Fruit fly (Drosophila melanogaster) whole organism, embryonic: ENCODE data around the gene Pgant7.
A peak's percentile ranks its signal among the peaks of the same experiment; 100 is the strongest.

Source experiments
- B-H1 ChIP-seq: fragments of 200-800 bp; sonication (Bioruptor generic); IDR thresholded peaks from 3 replicates; pipeline ENCODE4 v1.3.6; 2022; ENCODE audit warnings: missing biosample characterization, missing genetic modification characterization
- Blimp-1 ChIP-seq: fragments of 200-800 bp; sonication (Bioruptor generic); optimal IDR thresholded peaks from 3 replicates; lab custom pipeline; 2018; ENCODE audit warnings: missing biosample characterization, missing genetic modification characterization, mild to moderate bottlenecking, moderate library complexity, missing genetic modification reagents
- Bteb2 ChIP-seq: fragments of 200-800 bp; sonication (Bioruptor generic); optimal IDR thresholded peaks from 2 replicates; lab custom pipeline; 2016; ENCODE audit warnings: missing biosample characterization, missing genetic modification characterization
- CG10565 ChIP-seq: fragments of 200-800 bp; sonication (Bioruptor generic); optimal IDR thresholded peaks from 3 replicates; lab custom pipeline; 2016; ENCODE audit warnings: missing biosample characterization, mild to moderate bottlenecking, missing genetic modification characterization
- CG11504 ChIP-seq: fragments of 200-800 bp; sonication (Bioruptor generic); optimal IDR thresholded peaks from 3 replicates; lab custom pipeline; 2019; ENCODE audit warnings: missing biosample characterization, mild to moderate bottlenecking, missing genetic modification characterization, moderate library complexity
- CG11696 ChIP-seq: fragments of 200-800 bp; sonication (Bioruptor generic); IDR thresholded peaks from 2 replicates; pipeline ENCODE4 v1.3.6; 2022; ENCODE audit warnings: missing biosample characterization, missing genetic modification characterization
- CG12236 ChIP-seq: fragments of 200-800 bp; sonication (Bioruptor generic); optimal IDR thresholded peaks from 2 replicates; lab custom pipeline; 2016; ENCODE audit warnings: missing biosample characterization, missing genetic modification characterization
- CG12391 ChIP-seq: fragments of 200-800 bp; sonication (Bioruptor generic); optimal IDR thresholded peaks from 3 replicates; lab custom pipeline; 2018; ENCODE audit warnings: missing biosample characterization, mild to moderate bottlenecking, missing genetic modification characterization, moderate library complexity
- CG13296 ChIP-seq: fragments of 200-800 bp; sonication (Bioruptor generic); optimal IDR thresholded peaks from 3 replicates; lab custom pipeline; 2018; ENCODE audit warnings: missing biosample characterization, mild to moderate bottlenecking, missing genetic modification characterization
- CG13424 ChIP-seq: fragments of 200-800 bp; sonication (Bioruptor generic); optimal IDR thresholded peaks from 2 replicates; lab custom pipeline; 2019; ENCODE audit warnings: missing biosample characterization, mild to moderate bottlenecking, missing genetic modification characterization, moderate library complexity
- CG2129 ChIP-seq: fragments of 200-800 bp; sonication (Bioruptor generic); IDR thresholded peaks from 2 replicates; pipeline ENCODE4 v1.3.6; 2022; ENCODE audit warnings: missing biosample characterization, missing genetic modification characterization; ENCODE audit not compliant: partially characterized antibody
- CG32767 ChIP-seq: fragments of 200-800 bp; sonication (Bioruptor generic); IDR thresholded peaks from 2 replicates; pipeline ENCODE4 v1.3.6; 2022; ENCODE audit warnings: missing biosample characterization, missing genetic modification characterization
- CG3726 ChIP-seq: fragments of 200-800 bp; sonication (Bioruptor generic); IDR thresholded peaks from 3 replicates; pipeline ENCODE4, ENCODE4 v1.3.6; 2022; ENCODE audit warnings: missing biosample characterization, missing genetic modification characterization
- CG5245 ChIP-seq: fragments of 200-800 bp; sonication (Bioruptor generic); optimal IDR thresholded peaks from 3 replicates; lab custom pipeline; 2016; ENCODE audit warnings: missing biosample characterization, missing genetic modification characterization
- CG6791 ChIP-seq: fragments of 200-800 bp; sonication (Bioruptor generic); IDR thresholded peaks from 3 replicates; pipeline ENCODE4 v1.3.6; 2022; ENCODE audit warnings: missing biosample characterization, missing genetic modification characterization; ENCODE audit not compliant: partially characterized antibody
- CG7556 ChIP-seq: fragments of 200-800 bp; sonication (Bioruptor generic); optimal IDR thresholded peaks from 2 replicates; lab custom pipeline; 2017; ENCODE audit warnings: missing biosample characterization, mild to moderate bottlenecking, missing genetic modification characterization
- CG8281 ChIP-seq: fragments of 200-800 bp; sonication (Bioruptor generic); optimal IDR thresholded peaks from 2 replicates; lab custom pipeline; 2018; ENCODE audit warnings: missing biosample characterization, mild to moderate bottlenecking, missing genetic modification characterization, moderate library complexity
- CG9727 ChIP-seq: fragments of 200-800 bp; sonication (Bioruptor generic); optimal IDR thresholded peaks from 3 replicates; lab custom pipeline; 2017; ENCODE audit warnings: missing biosample characterization, mild to moderate bottlenecking, missing genetic modification characterization
- D19A ChIP-seq: fragments of 200-800 bp; optimal IDR thresholded peaks from 3 replicates; lab custom pipeline; 2019; ENCODE audit warnings: missing biosample characterization, mild to moderate bottlenecking, missing genetic modification characterization, moderate library complexity
- Elba2 ChIP-seq: fragments of 200-800 bp; sonication (Bioruptor generic); optimal IDR thresholded peaks from 3 replicates; lab custom pipeline; 2016; ENCODE audit warnings: missing biosample characterization, missing genetic modification characterization
- H2.0 ChIP-seq: fragments of 200-800 bp; sonication (Bioruptor generic); IDR thresholded peaks from 2 replicates; pipeline ENCODE4 v1.3.6; 2022; ENCODE audit warnings: missing biosample characterization, missing genetic modification characterization
- Lhr ChIP-seq: fragments of 200-800 bp; sonication (Bioruptor generic); optimal IDR thresholded peaks from 3 replicates; lab custom pipeline; 2017; ENCODE audit warnings: mild to moderate bottlenecking, missing biosample characterization, missing genetic modification reagents, missing genetic modification characterization
- Med ChIP-seq: fragments of 200-800 bp; sonication (Bioruptor generic); peaks from one replicate; lab custom pipeline; 2016; ENCODE audit warnings: missing biosample characterization, missing genetic modification characterization, mild to moderate bottlenecking, inconsistent platforms, moderate library complexity
- Mes4 ChIP-seq: fragments of 200-800 bp; sonication (Bioruptor generic); optimal IDR thresholded peaks from 2 replicates; lab custom pipeline; 2016; ENCODE audit warnings: missing biosample characterization, missing genetic modification characterization
- PHDP ChIP-seq: fragments of 200-800 bp; sonication (Bioruptor generic); optimal IDR thresholded peaks from 3 replicates; lab custom pipeline; 2018; ENCODE audit warnings: missing biosample characterization, mild to moderate bottlenecking, missing genetic modification characterization, moderate library complexity
- Rx ChIP-seq: fragments of 200-800 bp; sonication (Bioruptor generic); IDR thresholded peaks from 2 replicates; pipeline ENCODE4 v1.3.6; 2022; ENCODE audit warnings: missing biosample characterization, missing genetic modification characterization
- Side ChIP-seq: fragments of 200-800 bp; sonication (Bioruptor generic); optimal IDR thresholded peaks from 2 replicates; lab custom pipeline; 2016; ENCODE audit warnings: missing biosample characterization, missing genetic modification characterization
- TFAM ChIP-seq: fragments of 200-800 bp; sonication (Bioruptor generic); optimal IDR thresholded peaks from 2 replicates; lab custom pipeline; 2017; ENCODE audit warnings: missing biosample characterization, missing genetic modification characterization, inconsistent platforms
- Trl ChIP-seq, 3 experiments: fragments of >200 bp in 2 of 3; fragments of 200-800 bp in 1 of 3; sonication (Bioruptor generic) in 1 of 3; optimal IDR thresholded peaks; 2 replicates in 1 of 3; 3 replicates in 2 of 3; lab custom pipeline; 2016 to 2017; ENCODE audit warnings: missing biosample characterization in 1 of 3, missing genetic modification characterization in 1 of 3
- bsh ChIP-seq, 2 experiments: fragments of 200-800 bp; sonication (Bioruptor generic); optimal IDR thresholded peaks; 2 replicates each; lab custom pipeline; 2017 to 2018; ENCODE audit warnings: mild to moderate bottlenecking in 2 of 2, missing biosample characterization in 2 of 2, missing genetic modification characterization in 2 of 2, moderate library complexity in 1 of 2
- crol ChIP-seq: fragments of 200-800 bp; sonication (Bioruptor generic); IDR thresholded peaks from 2 replicates; pipeline ENCODE4 v1.3.6; 2022; ENCODE audit warnings: missing biosample characterization, missing genetic modification characterization
- dimm ChIP-seq: fragments of 200-800 bp; sonication (Bioruptor generic); IDR thresholded peaks from 2 replicates; pipeline ENCODE4 v1.3.6; 2022; ENCODE audit warnings: missing biosample characterization, missing genetic modification characterization
- dmrt11E ChIP-seq: fragments of 200-800 bp; sonication (Bioruptor generic); optimal IDR thresholded peaks from 3 replicates; lab custom pipeline; 2018; ENCODE audit warnings: missing biosample characterization, mild to moderate bottlenecking, missing genetic modification characterization, moderate library complexity
- emc ChIP-seq: fragments of 200-800 bp; sonication (Bioruptor generic); optimal IDR thresholded peaks from 2 replicates; lab custom pipeline; 2016; ENCODE audit warnings: missing biosample characterization, missing genetic modification characterization
- grau ChIP-seq: fragments of 200-800 bp; optimal IDR thresholded peaks from 3 replicates; lab custom pipeline; 2019; ENCODE audit warnings: missing biosample characterization, mild to moderate bottlenecking, missing genetic modification characterization, moderate library complexity
- insv ChIP-seq, 2 experiments: fragments of 200-800 bp; sonication (Bioruptor generic); optimal IDR thresholded peaks; 3 replicates each; lab custom pipeline; 2016 to 2018; ENCODE audit warnings: missing biosample characterization in 2 of 2, missing genetic modification characterization in 2 of 2
- inv ChIP-seq: fragments of 200-800 bp; sonication (Bioruptor generic); IDR thresholded peaks from 2 replicates; pipeline ENCODE4 v1.3.6; 2022; ENCODE audit warnings: missing biosample characterization, missing genetic modification characterization; ENCODE audit not compliant: partially characterized antibody
- jumu ChIP-seq: fragments of 200-800 bp; sonication (Bioruptor generic); optimal IDR thresholded peaks from 3 replicates; lab custom pipeline; 2016; ENCODE audit warnings: missing biosample characterization, missing genetic modification characterization
- peb ChIP-seq: fragments of 200-800 bp; sonication (Bioruptor generic); IDR thresholded peaks from 2 replicates; pipeline ENCODE4 v1.3.6; 2022; ENCODE audit warnings: missing biosample characterization, missing genetic modification characterization
- ro ChIP-seq: fragments of 200-800 bp; sonication (Bioruptor generic); IDR thresholded peaks from 2 replicates; pipeline ENCODE4 v1.3.6; 2022; ENCODE audit warnings: missing biosample characterization, missing genetic modification characterization
- sc ChIP-seq, 3 experiments: fragments of >200 bp in 2 of 3; fragments of 200-800 bp in 1 of 3; sonication (Bioruptor generic) in 1 of 3; optimal IDR thresholded peaks; 2 replicates in 2 of 3; 3 replicates in 1 of 3; lab custom pipeline; 2017; ENCODE audit warnings: mild to moderate bottlenecking in 1 of 3, missing biosample characterization in 1 of 3, missing genetic modification characterization in 1 of 3, missing genetic modification reagents in 1 of 3
- sens ChIP-seq: fragments of 200-800 bp; sonication (Bioruptor generic); peaks from one replicate; lab custom pipeline; 2016; ENCODE audit warnings: missing biosample characterization, missing genetic modification characterization
- sens-2 ChIP-seq: fragments of 200-800 bp; sonication (Bioruptor generic); IDR thresholded peaks from 2 replicates; pipeline ENCODE4 v1.3.6; 2022; ENCODE audit warnings: missing biosample characterization, missing genetic modification characterization
- sima ChIP-seq: fragments of 200-800 bp; sonication (Bioruptor generic); optimal IDR thresholded peaks from 2 replicates; lab custom pipeline; 2016; ENCODE audit warnings: missing biosample characterization, missing genetic modification characterization
- slou ChIP-seq: fragments of 200-800 bp; sonication (Bioruptor generic); optimal IDR thresholded peaks from 3 replicates; lab custom pipeline; 2016; ENCODE audit warnings: missing biosample characterization, missing genetic modification characterization
- sqz ChIP-seq: fragments of 200-800 bp; sonication (Bioruptor generic); optimal IDR thresholded peaks from 3 replicates; lab custom pipeline; 2018; ENCODE audit warnings: missing biosample characterization, mild to moderate bottlenecking, missing genetic modification characterization
- stc ChIP-seq: fragments of 200-800 bp; sonication (Bioruptor generic); IDR thresholded peaks from 2 replicates; pipeline ENCODE4 v1.3.6; 2022; ENCODE audit warnings: missing biosample characterization, missing genetic modification characterization
- tgo ChIP-seq: fragments of 200-800 bp; sonication (Bioruptor generic); IDR thresholded peaks from 3 replicates; pipeline ENCODE4 v1.3.6; 2022; ENCODE audit warnings: missing biosample characterization, missing genetic modification characterization
- tna ChIP-seq: fragments of 200-800 bp; sonication (Bioruptor generic); IDR thresholded peaks from 2 replicates; pipeline ENCODE4 v1.3.6; 2022; ENCODE audit warnings: missing biosample characterization, missing genetic modification characterization; ENCODE audit not compliant: partially characterized antibody
- zen2 ChIP-seq: fragments of 200-800 bp; sonication (Bioruptor generic); IDR thresholded peaks from 3 replicates; pipeline ENCODE4 v1.3.6; 2022; ENCODE audit warnings: missing biosample characterization, missing genetic modification characterization; ENCODE audit not compliant: partially characterized antibody

Pgant7 gene

dm6 chrX:18533308-18533707 lies 33.5 kb upstream of the Pgant7 start (continued):
- TF ChIP-seq Bteb2 = no peak
- TF ChIP-seq sqz (GFP tag; lab: Kevin White, UChicago) = no peak
- TF ChIP-seq Elba2 (GFP tag; lab: Kevin White, UChicago) = no peak
- no peak for TF ChIP-seq tgo (GFP tag; lab: Robert Waterston, UW)
- 0 out of 2 replicates have a peak, but pooled peaks have one; percentile 22 for TF ChIP-seq crol
- TF ChIP-seq Trl (optimal IDR thresholded peaks at IDR 0.05; lab: Kevin White, UChicago) = no peak
- no peak for TF ChIP-seq Trl (GFP tag; optimal IDR thresholded peaks at IDR 0.05; lab: Kevin White, UChicago)
- TF ChIP-seq B-H1 (GFP tag; lab: Robert Waterston, UW) = no peak
- no peak for TF ChIP-seq Rx
- TF ChIP-seq slou (GFP tag; lab: Kevin White, UChicago) = peak; percentile 22
- TF ChIP-seq D19A = peak; percentile 18
- no peak for TF ChIP-seq sima (GFP tag; lab: Kevin White, UChicago)
- no peak for TF ChIP-seq emc (GFP tag; lab: Kevin White, UChicago)
- TF ChIP-seq inv = no peak
- no peak for TF ChIP-seq tna
- TF ChIP-seq CG12236 = no peak
- peak; percentile 59 for TF ChIP-seq CG11504
- peak; percentile 42 for TF ChIP-seq CG12391 (tag; lab: Kevin White, UChicago)
- TF ChIP-seq jumu = no peak
- TF ChIP-seq Lhr (GFP tag; lab: Kevin White, UChicago) = peak; percentile 11
- no peak for TF ChIP-seq peb (GFP tag; lab: Robert Waterston, UW)
- TF ChIP-seq CG10565 (GFP tag; lab: Kevin White, UChicago) = no peak
- peak in 1 of 2 experiments; percentile 70 for TF ChIP-seq bsh (GFP tag; optimal IDR thresholded peaks at IDR 0.05; lab: Kevin White, UChicago)
- TF ChIP-seq PHDP (tag; lab: Kevin White, UChicago) = peak; percentile 46
- no peak for TF ChIP-seq insv (GFP tag; optimal IDR thresholded peaks at IDR 0.05; lab: Kevin White, UChicago)
- no peak for TF ChIP-seq CG2129 (GFP tag; lab: Robert Waterston, UW)
- TF ChIP-seq sens-2 (GFP tag; lab: Robert Waterston, UW) = no peak
- no peak for TF ChIP-seq H2.0 (GFP tag; lab: Robert Waterston, UW)
- TF ChIP-seq dimm (GFP tag; lab: Robert Waterston, UW) = no peak
- TF ChIP-seq zen2 = no peak
- TF ChIP-seq ro (GFP tag; lab: Robert Waterston, UW) = 0 out of 2 replicates have a peak, but pooled peaks have one; percentile 29
- TF ChIP-seq Mes4 (GFP tag; lab: Kevin White, UChicago) = no peak
- peak; percentile 31 for TF ChIP-seq Blimp-1 (GFP tag; lab: Kevin White, UChicago)
- TF ChIP-seq Side (GFP tag; lab: Kevin White, UChicago) = no peak
- TF ChIP-seq CG13296 (GFP tag; lab: Kevin White, UChicago) = no peak
- peak; percentile 14 for TF ChIP-seq CG13424 (tag; lab: Kevin White, UChicago)
- TF ChIP-seq CG6791 (GFP tag; lab: Robert Waterston, UW) = no peak
- no peak for TF ChIP-seq TFAM
- peak; percentile 62 for TF ChIP-seq dmrt11E (tag; lab: Kevin White, UChicago)
- TF ChIP-seq grau = peak; percentile 52
- TF ChIP-seq CG3726 (GFP tag; lab: Robert Waterston, UW) = 0 out of 3 replicates have a peak, but pooled peaks have one; percentile 27
- TF ChIP-seq CG11696 = no peak
- no peak for TF ChIP-seq sc (optimal IDR thresholded peaks at IDR 0.05; lab: Kevin White, UChicago)
- peak; percentile 0 for TF ChIP-seq sc (GFP tag; optimal IDR thresholded peaks at IDR 0.05; lab: Kevin White, UChicago)
- peak; percentile 52 for TF ChIP-seq CG7556 (GFP tag; lab: Kevin White, UChicago)
- TF ChIP-seq Med (GFP tag; lab: Kevin White, UChicago) = peak; percentile 80
- peak; percentile 89 for TF ChIP-seq sens (GFP tag; lab: Kevin White, UChicago)
- TF ChIP-seq CG5245 (GFP tag; lab: Kevin White, UChicago) = no peak
- TF ChIP-seq CG9727 = peak; percentile 5
- TF ChIP-seq CG8281 (tag; lab: Kevin White, UChicago) = no peak
- no peak for TF ChIP-seq stc (GFP tag; lab: Robert Waterston, UW)
- no peak for TF ChIP-seq CG32767
